Worm (Caenorhabditis elegans): ENCODE measurements around the gene srw-138.

DNA sequence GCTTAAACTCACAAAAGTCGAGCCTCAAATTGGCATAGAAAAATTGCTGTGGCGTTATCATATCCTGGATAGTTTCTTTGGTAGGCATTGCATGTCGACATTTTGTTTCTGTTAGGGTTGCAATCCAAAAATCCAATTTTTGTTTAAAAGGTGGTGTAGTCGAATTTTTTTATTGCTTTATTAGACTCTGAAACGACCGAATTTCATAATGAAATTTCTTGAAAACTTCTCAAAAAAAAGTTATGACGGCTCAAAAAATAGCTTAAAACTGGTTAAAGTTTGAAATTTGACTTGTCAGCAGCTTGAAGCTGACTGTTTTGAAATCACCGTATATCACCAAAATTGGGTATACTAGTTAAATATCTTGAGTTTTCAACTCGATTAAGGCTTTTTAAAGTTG, 21.5 kb downstream of the srw-138 start, which contains the start of gene srw-143:
- TF ChIP-seq W03F9.2 (tag; optimal IDR thresholded peaks at IDR 0.05) (no peak), dao-5 (tag; optimal IDR thresholded peaks at IDR 0.05) (no peak)
